Worm (Caenorhabditis elegans): ENCODE results near the gene F13B12.3.

F13B12.3 gene

DNA sequence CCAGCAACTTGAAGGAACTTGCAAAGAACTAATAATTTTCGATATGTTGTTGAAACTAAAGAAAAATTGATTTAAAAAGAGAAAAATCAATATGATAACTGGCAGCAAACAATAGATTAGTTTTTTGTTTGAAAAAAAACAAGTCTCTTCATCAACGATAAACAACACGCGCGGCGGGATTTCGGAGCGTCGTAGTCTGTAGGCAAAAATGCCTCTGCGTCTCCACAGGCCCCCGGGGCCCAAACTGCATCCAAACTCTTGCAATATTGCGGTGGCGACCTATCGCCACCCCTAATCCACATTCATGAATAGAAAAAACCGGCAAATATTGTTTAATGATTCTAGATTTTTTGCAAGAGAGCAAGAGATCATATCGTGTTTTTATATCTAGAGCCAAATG is 13.8 kb upstream of the F13B12.3 start:
- TF ChIP-seq dao-5 (tag; optimal IDR thresholded peaks at IDR 0.05) (no peak), W03F9.2 (tag; optimal IDR thresholded peaks at IDR 0.05) (no peak), him-1 (tag; optimal IDR thresholded peaks at IDR 0.05) (no peak)

DNA sequence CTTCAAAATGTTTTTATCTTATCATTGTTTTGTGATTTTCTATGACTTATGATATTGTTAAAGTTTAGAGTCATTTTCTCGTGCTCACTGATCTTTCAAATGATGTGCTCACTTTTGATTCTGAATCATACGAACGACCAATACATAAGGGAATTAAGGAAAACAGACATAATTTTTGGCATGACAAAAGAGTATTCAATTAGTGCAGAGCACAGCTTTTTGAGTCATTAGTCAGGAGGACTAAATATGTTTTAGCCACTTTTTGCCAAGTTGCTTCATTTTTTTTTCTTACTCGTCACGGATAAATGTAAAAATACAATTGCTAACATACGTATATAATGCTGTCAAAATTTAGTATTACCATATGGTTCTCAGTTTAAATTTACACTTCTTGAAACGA is 9.8 kb upstream of the F13B12.3 start, which contains the start of gene F13B12.2:
TSS of gene F13B12.2 (minus strand) at position 2 of the 400 bp plus-strand sequence.
- TF ChIP-seq W03F9.2 (tag; optimal IDR thresholded peaks at IDR 0.05) (no peak), him-1 (tag; optimal IDR thresholded peaks at IDR 0.05) (no peak), dao-5 (tag; optimal IDR thresholded peaks at IDR 0.05) (no peak)

DNA sequence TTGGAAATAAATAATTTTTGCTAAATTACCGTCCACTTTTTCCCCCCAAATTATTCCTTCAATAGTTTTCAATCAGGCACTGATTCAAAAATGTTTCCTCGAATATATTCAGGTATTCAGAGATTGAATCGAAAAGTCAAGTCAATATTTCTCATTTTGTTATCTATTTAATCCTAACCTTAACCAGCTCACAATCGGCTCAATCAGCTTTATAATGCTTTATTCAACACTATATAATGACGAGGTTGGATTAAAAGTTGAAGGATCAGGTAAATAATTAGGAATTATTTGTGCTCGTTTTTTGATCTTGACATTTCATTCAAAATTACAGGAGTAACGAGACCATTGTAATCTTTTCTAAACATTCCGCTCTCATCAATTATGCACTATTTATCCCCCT is 8.4 kb upstream of the F13B12.3 start:
- TF ChIP-seq W03F9.2 (tag; optimal IDR thresholded peaks at IDR 0.05), result no peak
- no peak for TF ChIP-seq him-1 (tag; optimal IDR thresholded peaks at IDR 0.05)
- no peak for TF ChIP-seq dao-5 (tag; optimal IDR thresholded peaks at IDR 0.05)

DNA sequence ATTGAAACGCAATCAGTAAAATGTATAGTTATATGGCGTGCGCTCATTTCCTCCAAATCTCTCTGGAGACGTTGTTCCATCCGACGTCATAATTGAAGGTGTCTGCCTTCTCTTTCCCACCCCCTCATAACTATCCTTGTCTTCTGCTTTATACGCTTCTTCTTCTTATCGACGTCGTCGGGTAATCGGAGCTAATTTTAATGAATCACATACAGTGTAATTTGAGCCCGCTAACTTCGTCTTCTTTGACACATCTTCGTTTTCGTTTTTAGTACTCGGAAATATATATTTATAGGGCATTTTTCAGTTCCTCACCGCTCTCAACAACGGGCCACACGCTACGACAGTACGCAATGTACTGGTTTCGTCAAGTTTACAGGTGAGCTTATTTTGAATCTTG is 2.5 kb upstream of the F13B12.3 start, which contains the start of gene ins-1:
TSS of gene ins-1 (plus strand) at position 301 of the 400 bp plus-strand sequence.
- TF ChIP-seq him-1 (tag; optimal IDR thresholded peaks at IDR 0.05) (no peak), W03F9.2 (tag; optimal IDR thresholded peaks at IDR 0.05) (no peak), dao-5 (tag; optimal IDR thresholded peaks at IDR 0.05) (no peak)

DNA sequence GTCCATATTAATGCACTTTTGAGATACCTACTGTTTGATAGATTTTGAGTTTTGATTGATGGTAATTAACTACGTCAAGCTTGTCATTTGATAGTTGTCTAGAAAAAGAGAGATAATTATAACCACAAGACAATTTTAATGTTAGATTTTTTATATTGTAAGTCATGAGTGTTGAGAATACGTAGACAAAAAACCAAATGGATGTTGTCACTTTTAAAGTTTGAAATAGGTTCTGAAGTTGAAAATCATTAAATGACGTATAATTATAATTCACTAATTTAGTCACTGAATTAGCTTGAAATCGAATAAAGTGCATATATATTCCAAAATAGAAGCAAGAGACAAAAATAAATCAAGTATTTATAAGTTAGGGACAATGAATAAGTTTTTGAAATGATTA is 1.8 kb upstream of the F13B12.3 start:
- TF ChIP-seq dao-5 (tag; optimal IDR thresholded peaks at IDR 0.05) (no peak), W03F9.2 (tag; optimal IDR thresholded peaks at IDR 0.05) (no peak), him-1 (tag; optimal IDR thresholded peaks at IDR 0.05) (no peak)

DNA sequence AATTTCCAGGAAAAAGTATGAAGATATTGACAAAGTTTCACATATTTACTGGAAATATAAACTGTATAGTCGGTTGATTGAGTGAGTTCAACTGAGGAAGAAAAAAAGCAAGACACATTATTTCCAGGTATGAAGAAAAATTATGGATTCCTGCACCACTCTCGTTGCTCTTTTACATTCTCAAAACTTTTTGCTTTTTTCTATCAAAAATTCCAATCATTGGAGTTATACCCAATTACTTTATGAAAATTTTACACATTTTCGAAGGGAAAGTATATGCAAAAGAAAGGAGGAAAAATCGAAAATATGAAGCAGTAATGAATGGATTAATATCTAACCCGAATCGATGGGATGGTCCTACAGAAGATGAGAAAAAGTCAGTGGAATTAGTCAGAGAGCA is 4.0 kb downstream of the F13B12.3 start:
- TF ChIP-seq him-1 (tag; optimal IDR thresholded peaks at IDR 0.05) (no peak), W03F9.2 (tag; optimal IDR thresholded peaks at IDR 0.05) (no peak), dao-5 (tag; optimal IDR thresholded peaks at IDR 0.05) (no peak)

DNA sequence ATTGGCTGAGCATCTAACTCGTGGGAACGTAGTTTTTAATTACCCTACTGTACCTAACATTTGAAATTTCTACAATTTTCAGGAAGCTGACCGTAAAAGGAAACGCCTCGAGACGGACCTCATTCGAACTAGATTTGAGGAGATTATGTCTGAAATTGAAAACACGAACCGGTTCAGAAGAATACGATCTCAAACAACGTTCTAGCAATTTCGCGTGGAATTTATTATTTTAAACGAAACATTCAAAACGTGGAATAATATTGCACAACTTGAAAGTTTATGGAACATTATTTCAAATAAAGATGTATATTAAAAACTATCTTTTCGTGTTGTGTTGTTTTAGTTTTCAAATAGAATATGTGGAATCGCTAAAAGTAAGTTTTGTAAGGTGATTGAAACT is 4.6 kb downstream of the F13B12.3 start, which contains the start of gene F13B12.7:
TSS of gene F13B12.7 (plus strand) at position 301 of the 400 bp plus-strand sequence.
- TF ChIP-seq him-1 (tag; optimal IDR thresholded peaks at IDR 0.05), result no peak
- no peak for TF ChIP-seq W03F9.2 (tag; optimal IDR thresholded peaks at IDR 0.05)
- TF ChIP-seq dao-5 (tag; optimal IDR thresholded peaks at IDR 0.05), result no peak

DNA sequence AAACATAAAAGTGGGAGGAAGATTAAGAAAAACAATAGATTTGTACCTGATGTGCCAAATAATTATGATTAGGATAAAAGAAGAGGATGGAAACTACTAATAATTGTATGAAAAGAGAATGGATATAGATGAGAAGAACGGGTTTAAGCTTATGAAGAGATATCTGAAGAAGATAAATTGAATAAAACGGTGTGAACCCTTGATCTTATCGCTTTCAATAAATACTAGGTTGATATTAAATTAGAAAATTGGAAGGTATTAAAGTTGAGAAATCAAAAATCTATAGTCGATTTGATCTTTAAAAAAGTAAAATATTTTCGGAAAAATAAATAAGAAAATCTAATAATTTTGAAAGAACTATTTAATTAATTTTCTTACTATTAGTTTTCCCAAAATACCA is 10.9 kb downstream of the F13B12.3 start, which contains the start of gene F13B12.4:
TSS of gene F13B12.4 (minus strand) at position 101 of the 400 bp plus-strand sequence.
- no peak for TF ChIP-seq dao-5 (tag; optimal IDR thresholded peaks at IDR 0.05)
- TF ChIP-seq W03F9.2 (tag; optimal IDR thresholded peaks at IDR 0.05), result no peak
- no peak for TF ChIP-seq him-1 (tag; optimal IDR thresholded peaks at IDR 0.05)

DNA sequence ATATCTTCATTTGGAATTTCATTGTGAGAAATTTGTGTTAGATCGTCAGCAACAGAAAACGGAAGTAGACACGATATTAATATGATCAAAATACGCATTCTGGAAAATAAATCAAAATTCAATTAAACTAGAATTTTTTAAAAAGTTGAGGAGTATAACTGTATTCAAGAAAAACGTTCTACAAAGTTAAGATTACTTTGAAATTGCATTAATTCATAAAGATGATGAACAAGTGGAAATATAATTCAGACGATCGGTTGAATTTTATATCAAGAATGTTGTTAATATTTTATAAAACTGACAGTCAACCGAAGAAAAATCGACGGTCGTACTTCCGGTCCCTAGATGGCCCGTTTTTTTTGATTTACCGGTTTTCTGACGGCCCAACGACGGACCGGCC is 14.1 kb downstream of the F13B12.3 start, which contains the start of gene F01D4.8:
TSS of gene F01D4.8 (minus strand) at position 101 of the 400 bp plus-strand sequence.
- no peak for TF ChIP-seq dao-5 (tag; optimal IDR thresholded peaks at IDR 0.05)
- no peak for TF ChIP-seq him-1 (tag; optimal IDR thresholded peaks at IDR 0.05)
- no peak for TF ChIP-seq W03F9.2 (tag; optimal IDR thresholded peaks at IDR 0.05)

DNA sequence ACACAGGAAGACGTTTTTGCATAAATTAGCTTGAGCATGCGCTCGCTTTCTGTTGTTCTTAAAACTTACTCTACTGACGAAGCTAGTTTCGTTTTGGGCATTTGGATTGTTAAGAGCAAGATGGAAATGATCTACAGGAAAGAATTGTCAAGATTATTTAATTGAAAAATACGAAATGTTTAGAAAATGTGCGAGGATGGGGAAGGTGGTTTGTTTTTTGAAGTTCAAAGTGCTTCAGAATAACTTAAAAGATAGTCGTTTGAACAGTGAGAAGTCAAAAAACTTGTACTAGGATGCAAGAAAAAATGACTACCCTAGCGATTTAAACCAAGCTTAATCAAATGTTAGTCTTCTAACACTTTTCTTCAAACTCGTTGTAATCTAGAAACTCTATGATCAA is 18.2 kb downstream of the F13B12.3 start, which contains the start of gene srb-17:
TSS of gene srb-17 (minus strand) at position 101 of the 400 bp plus-strand sequence.
- no peak for TF ChIP-seq W03F9.2 (tag; optimal IDR thresholded peaks at IDR 0.05)
- no peak for TF ChIP-seq him-1 (tag; optimal IDR thresholded peaks at IDR 0.05)
- no peak for TF ChIP-seq dao-5 (tag; optimal IDR thresholded peaks at IDR 0.05)

DNA sequence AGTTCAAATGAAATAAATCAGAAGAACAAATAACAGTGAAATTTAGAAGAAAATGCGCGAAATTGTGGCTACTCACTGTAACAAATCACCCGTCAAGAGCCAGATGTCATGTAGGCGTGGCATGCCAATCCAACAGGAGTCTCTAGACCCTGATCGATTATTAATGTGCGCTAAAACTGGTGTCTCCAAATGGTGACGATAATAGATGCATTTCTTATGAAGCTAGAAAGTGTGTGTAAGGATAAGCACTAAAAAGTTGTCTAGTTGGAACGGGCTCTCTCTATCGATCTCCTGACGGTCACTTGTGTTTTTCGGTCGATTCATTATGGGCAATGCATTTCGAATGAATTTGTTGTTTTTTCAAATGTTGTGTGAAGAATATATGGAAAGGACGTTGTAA is 22.8 kb downstream of the F13B12.3 start, which contains the start of gene mec-3:
TSS of gene mec-3 (minus strand) at position 101 of the 400 bp plus-strand sequence.
- TF ChIP-seq dao-5 (tag; optimal IDR thresholded peaks at IDR 0.05) (no peak), W03F9.2 (tag; optimal IDR thresholded peaks at IDR 0.05) (no peak), him-1 (tag; optimal IDR thresholded peaks at IDR 0.05) (no peak)

DNA sequence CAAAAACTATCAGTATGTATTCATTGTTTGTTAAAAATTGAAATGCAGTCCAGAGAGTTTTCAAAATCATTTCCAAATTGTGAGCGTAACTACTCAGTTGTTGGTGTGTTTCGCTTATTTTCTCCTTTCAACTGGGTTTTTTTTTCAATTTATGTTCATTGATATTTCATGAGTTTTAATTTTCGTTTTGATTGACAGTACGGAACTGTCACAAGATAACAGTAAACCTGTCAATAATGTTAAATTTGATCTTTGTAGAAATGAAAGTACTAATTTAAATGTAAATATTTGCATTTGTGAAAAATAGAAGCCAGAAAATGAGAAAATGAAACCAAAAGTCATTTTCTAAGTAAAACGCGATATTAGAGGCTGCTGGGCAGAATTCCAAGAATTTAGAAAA is 23.7 kb downstream of the F13B12.3 start:
- TF ChIP-seq W03F9.2 (tag; optimal IDR thresholded peaks at IDR 0.05), result no peak
- no peak for TF ChIP-seq dao-5 (tag; optimal IDR thresholded peaks at IDR 0.05)
- no peak for TF ChIP-seq him-1 (tag; optimal IDR thresholded peaks at IDR 0.05)

DNA sequence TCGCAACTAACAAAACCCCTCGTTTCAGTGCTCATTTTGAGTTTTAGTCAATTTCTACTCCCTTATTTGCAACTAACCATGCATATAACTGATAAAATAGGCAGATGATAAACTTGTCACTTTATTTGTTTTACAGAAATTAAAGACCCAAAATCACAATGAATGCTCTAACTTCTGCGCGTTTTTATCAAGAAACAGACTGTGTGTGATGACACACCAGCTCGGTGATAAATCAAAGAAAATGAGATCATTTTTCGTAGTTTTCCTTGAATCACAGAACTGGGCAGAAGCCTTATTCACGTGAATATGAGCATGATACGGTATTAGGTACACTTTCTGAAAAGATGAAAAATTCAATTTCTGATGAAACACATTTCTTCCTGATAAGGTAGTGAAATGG is 24.2 kb downstream of the F13B12.3 start:
- TF ChIP-seq him-1 (tag; optimal IDR thresholded peaks at IDR 0.05) (no peak), W03F9.2 (tag; optimal IDR thresholded peaks at IDR 0.05) (no peak), dao-5 (tag; optimal IDR thresholded peaks at IDR 0.05) (no peak)

DNA sequence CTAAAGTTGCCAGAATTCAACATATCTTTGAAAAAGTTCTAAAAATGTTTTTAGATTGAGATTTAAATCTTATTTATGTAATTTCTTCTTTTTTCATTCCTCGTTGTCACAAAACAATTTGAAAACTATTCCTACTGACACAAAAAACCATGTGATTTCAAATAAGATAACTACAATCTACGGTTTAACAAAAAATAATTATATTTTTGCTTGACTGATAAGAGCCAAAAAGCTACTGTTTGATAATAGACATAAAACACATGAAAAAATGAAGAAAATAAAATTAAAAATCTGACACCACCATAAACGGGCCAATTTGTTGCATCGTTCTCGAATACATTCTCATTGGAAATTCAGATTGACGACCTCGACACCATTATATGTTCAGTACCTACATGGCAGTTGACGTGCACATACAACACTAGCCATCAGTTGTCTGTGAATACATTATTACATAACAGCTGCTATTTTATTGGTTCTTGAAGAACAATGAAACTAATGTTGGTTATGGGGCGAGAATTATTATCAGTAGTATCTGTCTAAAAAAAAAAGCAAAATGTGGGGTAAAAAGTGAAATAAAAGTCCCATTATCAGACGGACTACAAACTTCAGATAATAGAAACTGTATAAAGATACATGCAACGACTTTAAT is 25.2 kb downstream of the F13B12.3 start, which contains the start of gene ugt-43:
TSS of gene ugt-43 (plus strand) at position 602 of the 652 bp plus-strand sequence.
- TF ChIP-seq him-1 (tag; optimal IDR thresholded peaks at IDR 0.05) (no peak), W03F9.2 (tag; optimal IDR thresholded peaks at IDR 0.05) (no peak), dao-5 (tag; optimal IDR thresholded peaks at IDR 0.05) (no peak)

Data from whole organism, L4/young adult.